Worm (Caenorhabditis elegans) whole organism, young adult: Measurements from ENCODE around the gene C32C4.16.

Experiments
- F49E8.2 ChIP-seq: sonication (generic microtip); optimal IDR thresholded peaks from 3 replicates; lab custom pipeline; 2017; ENCODE audit warnings: missing genetic modification characterization, mild to moderate bottlenecking, missing compliant biosample characterization, antibody characterized with exemption, moderate library complexity; ENCODE audit not compliant: insufficient read depth
- attf-5 ChIP-seq: fragments of 200-800 bp; sonication (Bioruptor generic); optimal IDR thresholded peaks from 2 replicates; lab custom pipeline; 2018; ENCODE audit warnings: mild to moderate bottlenecking, missing genetic modification characterization, missing compliant biosample characterization
- bed-1 ChIP-seq: fragments of 200-800 bp; sonication (Bioruptor generic); IDR thresholded peaks from 2 replicates; pipeline ENCODE4 v1.3.6; 2022; ENCODE audit warnings: missing genetic modification reagents, missing genetic modification characterization, missing compliant biosample characterization

DNA sequence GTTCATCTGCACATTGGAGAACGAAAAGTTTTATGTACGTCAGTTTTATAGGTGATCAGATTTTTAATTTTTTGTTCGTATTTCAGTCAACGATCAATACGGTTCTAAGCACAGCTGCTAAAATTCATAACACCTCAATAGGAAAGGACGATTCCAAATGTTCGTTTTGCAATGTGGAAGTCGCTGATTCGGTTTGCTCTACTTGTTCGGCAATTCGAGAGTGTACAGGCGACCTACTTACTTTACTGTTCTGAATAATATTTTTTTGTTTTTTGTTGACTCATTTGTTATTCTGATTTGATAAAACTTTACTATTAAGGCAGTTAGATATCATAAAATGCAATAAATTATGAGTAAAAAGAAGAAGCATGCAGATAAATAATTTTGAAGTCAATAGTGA, 12.0 kb downstream of the C32C4.16 start:
- no peak for TF ChIP-seq F49E8.2
- TF ChIP-seq bed-1 = no peak
- TF ChIP-seq attf-5 (GFP tag; lab: Kevin White, UChicago) = no peak
